Worm (Caenorhabditis elegans): ENCODE measurements around the gene mrpl-2.

ce11 chrIV:817879-818278 lies 44.8 kb downstream of the mrpl-2 start:
- TF ChIP-seq T22C8.4 (GFP tag; IDR thresholded peaks at IDR 0.05) (no peak), klf-2 (GFP tag; conservative IDR thresholded peaks at IDR 0.05) (no peak), ref-1 (GFP tag; conservative IDR thresholded peaks at IDR 0.05) (no peak)
